Worm (Caenorhabditis elegans) whole organism, L4 larva: ENCODE data around the gene C53A3.3.
"Not testable (repeated sequence)": the region's sequence is repeated elsewhere in the genome, so short reads cannot be mapped to it uniquely, and the experiment has no call there.

Experiments used
- D1046.2 ChIP-seq: fragments of 200-800 bp; sonication (Bioruptor generic); IDR thresholded peaks from 2 replicates; pipeline ENCODE4 v1.3.6; 2022; ENCODE audit warnings: missing genetic modification characterization, missing compliant biosample characterization
- F10B5.3 ChIP-seq: sonication (generic microtip); optimal IDR thresholded peaks from 2 replicates; lab custom pipeline; 2016; ENCODE audit warnings: mild to moderate bottlenecking, missing genetic modification characterization, missing compliant biosample characterization
- F49E8.2 ChIP-seq: sonication (generic microtip); optimal IDR thresholded peaks from 2 replicates; lab custom pipeline; 2016; ENCODE audit warnings: missing compliant biosample characterization, mild to moderate bottlenecking, missing genetic modification characterization, borderline replicate concordance
- T26A8.4 ChIP-seq: fragments of 200-800 bp; sonication (Bioruptor generic); IDR thresholded peaks from 2 replicates; pipeline ENCODE4 v1.3.6; 2022; ENCODE audit warnings: missing genetic modification characterization, missing compliant biosample characterization
- Y105C5A.15 ChIP-seq: fragments of 200-800 bp; sonication (Bioruptor generic); IDR thresholded peaks from 2 replicates; pipeline ENCODE4 v1.3.6; 2022; ENCODE audit warnings: missing genetic modification characterization, missing compliant biosample characterization
- Y48G9A.11 ChIP-seq: fragments of 200-800 bp; sonication (Bioruptor generic); IDR thresholded peaks from 2 replicates; pipeline ENCODE4 v1.3.6; 2022; ENCODE audit warnings: missing genetic modification reagents, missing genetic modification characterization, missing compliant biosample characterization
- aha-1 ChIP-seq: fragments of 150-350 bp; peaks from one replicate; lab custom pipeline; 2014; ENCODE audit warnings: missing biosample characterization, missing genetic modification characterization
- ceh-20 ChIP-seq: fragments of 200-800 bp; sonication (Bioruptor generic); IDR thresholded peaks from 2 replicates; pipeline ENCODE4 v1.3.6; 2022; ENCODE audit warnings: missing genetic modification reagents, missing genetic modification characterization, missing compliant biosample characterization
- ceh-44 ChIP-seq: fragments of 200-800 bp; sonication (Bioruptor generic); IDR thresholded peaks from 2 replicates; pipeline ENCODE4 v1.3.6; 2022; ENCODE audit warnings: missing genetic modification reagents, missing genetic modification characterization, missing compliant biosample characterization
- ces-1 ChIP-seq: fragments of 150-350 bp; sonication (generic microtip); optimal IDR thresholded peaks from 4 replicates; lab custom pipeline; 2014; ENCODE audit warnings: missing biosample characterization, missing genetic modification reagents, missing genetic modification characterization
- ctbp-1 ChIP-seq: fragments of 200-800 bp; sonication (Bioruptor generic); IDR thresholded peaks from 2 replicates; pipeline ENCODE4 v1.3.6; 2022; ENCODE audit warnings: missing genetic modification reagents, missing genetic modification characterization, missing compliant biosample characterization
- daf-16 ChIP-seq, 3 experiments: sonication (generic microtip); optimal IDR thresholded peaks; 2 replicates each; lab custom pipeline; 2016 to 2017; ENCODE audit warnings: missing genetic modification characterization in 3 of 3, missing genetic modification reagents in 3 of 3, mild to moderate bottlenecking in 2 of 3, missing compliant biosample characterization in 2 of 3, missing biosample characterization in 1 of 3, moderate library complexity in 1 of 3
- dmd-6 ChIP-seq: fragments of 200-800 bp; sonication (Bioruptor generic); IDR thresholded peaks from 2 replicates; pipeline ENCODE4 v1.3.6; 2022; ENCODE audit warnings: missing genetic modification reagents, missing genetic modification characterization, missing compliant biosample characterization
- dpl-1 ChIP-seq: fragments of 150-350 bp; optimal IDR thresholded peaks from 2 replicates; lab custom pipeline; 2014; ENCODE audit warnings: missing biosample characterization, missing genetic modification reagents, missing genetic modification characterization
- dve-1 ChIP-seq: sonication (generic microtip); optimal IDR thresholded peaks from 2 replicates; lab custom pipeline; 2017; ENCODE audit warnings: antibody characterized with exemption, mild to moderate bottlenecking, missing genetic modification characterization, missing compliant biosample characterization; ENCODE audit not compliant: insufficient read depth
- egl-43 ChIP-seq: fragments of 200-800 bp; sonication (Bioruptor generic); IDR thresholded peaks from 2 replicates; pipeline ENCODE4 v1.3.6; 2022; ENCODE audit warnings: missing genetic modification reagents, missing genetic modification characterization, missing compliant biosample characterization
- fkh-10 ChIP-seq: fragments of 150-350 bp; optimal IDR thresholded peaks from 2 replicates; lab custom pipeline; 2014; ENCODE audit warnings: missing biosample characterization, missing genetic modification reagents, missing genetic modification characterization
- fos-1 ChIP-seq: fragments of 150-350 bp; optimal IDR thresholded peaks from 2 replicates; lab custom pipeline; 2014; ENCODE audit warnings: missing biosample characterization, missing genetic modification characterization
- gei-8 ChIP-seq: fragments of 200-800 bp; sonication (Bioruptor generic); optimal IDR thresholded peaks from 2 replicates; lab custom pipeline; 2018; ENCODE audit warnings: mild to moderate bottlenecking, missing genetic modification characterization, missing compliant biosample characterization
- hif-1 ChIP-seq, 2 experiments: sonication (generic microtip); optimal IDR thresholded peaks; 2 replicates each; lab custom pipeline; 2016 to 2017; ENCODE audit warnings: missing compliant biosample characterization in 2 of 2, missing genetic modification characterization in 2 of 2, missing genetic modification reagents in 2 of 2, missing genotype in 2 of 2, mild to moderate bottlenecking in 1 of 2
- hlh-11 ChIP-seq: fragments of 200-800 bp; sonication (Bioruptor generic); optimal IDR thresholded peaks from 2 replicates; lab custom pipeline; 2018; ENCODE audit warnings: mild to moderate bottlenecking, missing genetic modification characterization, missing compliant biosample characterization
- hmg-1.1 ChIP-seq: fragments of 200-800 bp; sonication (Bioruptor generic); IDR thresholded peaks from 2 replicates; pipeline ENCODE4 v1.3.6; 2022; ENCODE audit warnings: missing genetic modification reagents, missing genetic modification characterization, missing compliant biosample characterization
- lin-13 ChIP-seq: fragments of 150-350 bp; optimal IDR thresholded peaks from 2 replicates; lab custom pipeline; 2014; ENCODE audit warnings: missing biosample characterization, missing genetic modification reagents, missing genetic modification characterization
- lin-38 ChIP-seq: fragments of 200-800 bp; sonication (Bioruptor generic); IDR thresholded peaks from 2 replicates; pipeline ENCODE4 v1.3.6; 2022; ENCODE audit warnings: missing genetic modification reagents, missing genetic modification characterization, missing compliant biosample characterization
- lsy-2 ChIP-seq, 2 experiments: fragments of 150-350 bp in 1 of 2; sonication (generic microtip) in 1 of 2; optimal IDR thresholded peaks; 2 replicates each; lab custom pipeline; 2014 to 2017; ENCODE audit warnings: missing biosample characterization in 2 of 2, missing genetic modification characterization in 2 of 2
- mdt-29 ChIP-seq: fragments of 200-800 bp; sonication (Bioruptor generic); IDR thresholded peaks from 2 replicates; pipeline ENCODE4 v1.3.6; 2022; ENCODE audit warnings: missing genetic modification reagents, missing genetic modification characterization, missing compliant biosample characterization
- mep-1 ChIP-seq: fragments of 150-350 bp; sonication (generic microtip); optimal IDR thresholded peaks from 3 replicates; lab custom pipeline; 2014; ENCODE audit warnings: missing biosample characterization, missing genetic modification characterization
- nhr-28 ChIP-seq: fragments of 150-350 bp; optimal IDR thresholded peaks from 2 replicates; lab custom pipeline; 2014; ENCODE audit warnings: missing biosample characterization, missing genetic modification characterization
- nhr-41 ChIP-seq: fragments of 200-800 bp; sonication (Bioruptor generic); IDR thresholded peaks from 2 replicates; pipeline ENCODE4 v1.3.6; 2022; ENCODE audit warnings: missing genetic modification reagents, missing genetic modification characterization, missing compliant biosample characterization
- nhr-42 ChIP-seq: fragments of 200-800 bp; sonication (Bioruptor generic); IDR thresholded peaks from 2 replicates; pipeline ENCODE4 v1.3.6; 2022; ENCODE audit warnings: missing genetic modification characterization, missing compliant biosample characterization
- nhr-77 ChIP-seq: fragments of 150-350 bp; optimal IDR thresholded peaks from 2 replicates; lab custom pipeline; 2014; ENCODE audit warnings: missing biosample characterization, missing genetic modification characterization
- pha-4 ChIP-seq, 2 experiments: fragments of 150-350 bp in 1 of 2; fragments of 200-800 bp in 1 of 2; sonication (Bioruptor generic) in 1 of 2; IDR thresholded peaks in 1 of 2; optimal IDR thresholded peaks in 1 of 2; 2 replicates each; pipeline versions ENCODE4 v1.3.6 to Lab custom; 2014 to 2022; ENCODE audit warnings: missing genetic modification characterization in 2 of 2, missing genetic modification reagents in 2 of 2, missing biosample characterization in 1 of 2, missing compliant biosample characterization in 1 of 2
- php-3 ChIP-seq: fragments of 200-800 bp; sonication (Bioruptor generic); IDR thresholded peaks from 2 replicates; pipeline ENCODE4 v1.3.6; 2022; ENCODE audit warnings: missing genetic modification reagents, missing genetic modification characterization, missing compliant biosample characterization
- rbr-2 ChIP-seq: sonication (generic microtip); optimal IDR thresholded peaks from 2 replicates; lab custom pipeline; 2016; ENCODE audit warnings: missing genotype, missing genetic modification characterization, missing compliant biosample characterization
- saeg-2 ChIP-seq: fragments of 200-800 bp; sonication (Bioruptor generic); IDR thresholded peaks from 2 replicates; pipeline ENCODE4 v1.3.6; 2022; ENCODE audit warnings: missing genetic modification reagents, missing genetic modification characterization, missing compliant biosample characterization
- set-16 ChIP-seq: fragments of 200-800 bp; sonication (Bioruptor generic); IDR thresholded peaks from 2 replicates; pipeline ENCODE4 v1.3.6; 2022; ENCODE audit warnings: missing genetic modification reagents, missing genetic modification characterization, missing compliant biosample characterization
- spr-3 ChIP-seq: fragments of 200-800 bp; sonication (Bioruptor generic); optimal IDR thresholded peaks from 2 replicates; lab custom pipeline; 2018; ENCODE audit warnings: mild to moderate bottlenecking, missing genetic modification characterization, missing compliant biosample characterization
- tra-1 ChIP-seq: fragments of 200-800 bp; sonication (Bioruptor generic); IDR thresholded peaks from 2 replicates; pipeline ENCODE4 v1.3.6; 2022; ENCODE audit warnings: missing genetic modification reagents, missing genetic modification characterization, missing compliant biosample characterization
- unc-130 ChIP-seq: sonication (generic microtip); optimal IDR thresholded peaks from 2 replicates; lab custom pipeline; 2016; ENCODE audit warnings: missing genetic modification reagents, missing genetic modification characterization, missing compliant biosample characterization
- unc-62 ChIP-seq, 3 experiments: fragments of 150-350 bp in 1 of 3; sonication (generic microtip); optimal IDR thresholded peaks in 2 of 3; peaks in 1 of 3; 1 replicate in 1 of 3; 2 replicates in 2 of 3; lab custom pipeline; 2014 to 2017; ENCODE audit warnings: missing biosample characterization in 3 of 3, missing genetic modification characterization in 3 of 3, missing genetic modification reagents in 3 of 3, missing genotype in 1 of 3
- vab-7 ChIP-seq: fragments of 200-800 bp; sonication (Bioruptor generic); IDR thresholded peaks from 2 replicates; pipeline ENCODE4 v1.3.6; 2022; ENCODE audit warnings: missing genetic modification reagents, missing genetic modification characterization, missing compliant biosample characterization
- zip-11 ChIP-seq: fragments of 200-800 bp; sonication (Bioruptor generic); IDR thresholded peaks from 2 replicates; pipeline ENCODE4 v1.3.6; 2022; ENCODE audit warnings: missing genetic modification characterization, missing compliant biosample characterization
- ztf-7 ChIP-seq: fragments of 150-350 bp; optimal IDR thresholded peaks from 2 replicates; lab custom pipeline; 2014; ENCODE audit warnings: missing biosample characterization, missing genetic modification characterization

Gene C53A3.3

ce11 chrV:5776941-5777340 is 20.6 kb downstream of the C53A3.3 start, which contains the start of gene F44E7.4 (continued):
- not testable (repeated sequence) for TF ChIP-seq daf-16 (GFP tag; optimal IDR thresholded peaks at IDR 0.05; lab: Kevin White, UChicago)
- peak; percentile 6 for TF ChIP-seq daf-16 (tag; optimal IDR thresholded peaks at IDR 0.05; lab: Kevin White, UChicago)
- TF ChIP-seq vab-7, result peak; percentile 96
- TF ChIP-seq dmd-6 (GFP tag; lab: Robert Waterston, UW), result peak; percentile 82
- TF ChIP-seq tra-1 (GFP tag; lab: Robert Waterston, UW), result peak; percentile 79; the same call in 1 of the 2 replicates
- TF ChIP-seq egl-43 (GFP tag; lab: Robert Waterston, UW), result peak; percentile 92
- peak; percentile 95 for TF ChIP-seq T26A8.4 (GFP tag; lab: Robert Waterston, UW)
- TF ChIP-seq php-3 (GFP tag; lab: Robert Waterston, UW), result peak; percentile 85
- peak; percentile 24 for TF ChIP-seq dve-1 (tag; lab: Kevin White, UChicago)
- TF ChIP-seq hlh-11 (tag; lab: Kevin White, UChicago), result peak; percentile 32
- TF ChIP-seq lsy-2 (tag; optimal IDR thresholded peaks at IDR 0.05; lab: Kevin White, UChicago), result peak in 1 of 2 experiments; percentile 51
- peak; percentile 86 for TF ChIP-seq nhr-41 (GFP tag; lab: Robert Waterston, UW)
- peak; percentile 14 for TF ChIP-seq unc-130 (GFP tag; lab: Kevin White, UChicago)
- peak; percentile 61 for TF ChIP-seq set-16 (GFP tag; lab: Robert Waterston, UW)
- peak; percentile 88 for TF ChIP-seq Y48G9A.11 (GFP tag; lab: Robert Waterston, UW)
- peak in 1 of 2 experiments; percentile 20 for TF ChIP-seq hif-1 (tag; optimal IDR thresholded peaks at IDR 0.05; lab: Kevin White, UChicago)
- peak; percentile 24 for TF ChIP-seq F49E8.2 (tag; lab: Kevin White, UChicago)
- peak; percentile 90 for TF ChIP-seq ceh-20
- TF ChIP-seq Y105C5A.15 (GFP tag; lab: Robert Waterston, UW), result peak; percentile 80; the same call in 1 of the 2 replicates
- TF ChIP-seq saeg-2 (GFP tag; lab: Robert Waterston, UW), result peak; percentile 82

- 0 out of 2 replicates have a peak, but pooled peaks have one; percentile 10 for TF ChIP-seq Y48G9A.11 (GFP tag; lab: Robert Waterston, UW)
- peak; percentile 29; the same call in 1 of the 2 replicates for TF ChIP-seq dmd-6 (GFP tag; lab: Robert Waterston, UW)
- TF ChIP-seq egl-43 (GFP tag; lab: Robert Waterston, UW), result peak; percentile 68; the same call in 1 of the 2 replicates
- TF ChIP-seq mdt-29, result 0 out of 2 replicates have a peak, but pooled peaks have one; percentile 46
- peak; percentile 51; the same call in 1 of the 2 replicates for TF ChIP-seq php-3 (GFP tag; lab: Robert Waterston, UW)
- 0 out of 2 replicates have a peak, but pooled peaks have one; percentile 18 for TF ChIP-seq nhr-42 (GFP tag; lab: Robert Waterston, UW)
- TF ChIP-seq hmg-1.1 (GFP tag; lab: Robert Waterston, UW), result peak; percentile 70
- peak; percentile 44; the same call in 1 of the 2 replicates for TF ChIP-seq ctbp-1 (GFP tag; lab: Robert Waterston, UW)
- peak; percentile 86 for TF ChIP-seq T26A8.4 (GFP tag; lab: Robert Waterston, UW)
- peak; percentile 67 for TF ChIP-seq pha-4 (GFP tag; IDR thresholded peaks at IDR 0.05; lab: Robert Waterston, UW)
- TF ChIP-seq pha-4 (tag; optimal IDR thresholded peaks at IDR 0.05; lab: Kevin White, UChicago), result not testable (repeated sequence)
- TF ChIP-seq ceh-44 (GFP tag; lab: Robert Waterston, UW), result 0 out of 2 replicates have a peak, but pooled peaks have one; percentile 34
- 0 out of 2 replicates have a peak, but pooled peaks have one; percentile 11 for TF ChIP-seq D1046.2 (GFP tag; lab: Robert Waterston, UW)
- TF ChIP-seq lin-38 (GFP tag; lab: Robert Waterston, UW), result peak; percentile 85
- 0 out of 2 replicates have a peak, but pooled peaks have one; percentile 33 for TF ChIP-seq vab-7
- TF ChIP-seq set-16 (GFP tag; lab: Robert Waterston, UW), result peak; percentile 55; the same call in 1 of the 2 replicates
These were observed 21.9 kb downstream of the C53A3.3 start for ce11 chrV:5778216-5778615.

ce11 chrV:5779984-5780383 is 23.7 kb downstream of the C53A3.3 start:
- TF ChIP-seq zip-11 (peak; percentile 67), nhr-77 (no peak), spr-3 (GFP tag; lab: Kevin White, UChicago) (peak; percentile 37), ces-1 (GFP tag; lab: Kevin White, UChicago) (no peak), mep-1 (tag; lab: Kevin White, UChicago) (peak; percentile 18), aha-1 (peak; percentile 52), ztf-7 (tag; lab: Kevin White, UChicago) (peak; percentile 60), ceh-20 (no peak), fos-1 (no peak), ceh-44 (GFP tag; lab: Robert Waterston, UW) (no peak), rbr-2 (tag; lab: Kevin White, UChicago) (no peak), hmg-1.1 (GFP tag; lab: Robert Waterston, UW) (0 out of 2 replicates have a peak, but pooled peaks have one; percentile 13), dpl-1 (no peak), nhr-28 (tag; lab: Kevin White, UChicago) (peak; percentile 22), lin-13 (GFP tag; lab: Kevin White, UChicago) (no peak), F10B5.3 (no peak), fkh-10 (GFP tag; lab: Kevin White, UChicago) (no peak), gei-8 (GFP tag; lab: Kevin White, UChicago) (no peak), unc-62 (GFP tag; optimal IDR thresholded peaks at IDR 0.05 in 1 of 2; lab: Kevin White, UChicago) (peak in 1 of 2 experiments; percentile 75), unc-62 (tag; optimal IDR thresholded peaks at IDR 0.05; lab: Kevin White, UChicago) (no peak)
